Fruit fly (Drosophila melanogaster): ENCODE measurements around the gene mthl10.

dm6 chr3L:377222-378071, 34.7 kb upstream of the mthl10 start:
- TF ChIP-seq CG10631 (GFP tag; optimal IDR thresholded peaks at IDR 0.05), result peak; percentile 72
- peak; percentile 29 for TF ChIP-seq Sox15 (GFP tag; optimal IDR thresholded peaks at IDR 0.05)
- TF ChIP-seq fd85E (GFP tag; optimal IDR thresholded peaks at IDR 0.05), result no peak
- peak; percentile 52 for TF ChIP-seq topi (GFP tag; optimal IDR thresholded peaks at IDR 0.05)
- peak; percentile 40 for TF ChIP-seq fkh (GFP tag; optimal IDR thresholded peaks at IDR 0.05)
